Worm (Caenorhabditis elegans) whole organism, early embryonic: ENCODE results near the gene mex-1.

Experiments
- B0310.2 ChIP-seq: sonication (generic microtip); optimal IDR thresholded peaks from 2 replicates; lab custom pipeline; 2016; ENCODE audit warnings: mild to moderate bottlenecking, missing genetic modification characterization, missing compliant biosample characterization
- F13C5.2 ChIP-seq: sonication (generic microtip); optimal IDR thresholded peaks from 2 replicates; lab custom pipeline; 2017; ENCODE audit warnings: mild to moderate bottlenecking, missing genetic modification characterization, inconsistent platforms, missing compliant biosample characterization
- aly-1 ChIP-seq: sonication (generic microtip); optimal IDR thresholded peaks from 2 replicates; lab custom pipeline; 2016; ENCODE audit warnings: missing genetic modification characterization, missing compliant biosample characterization
- ama-1 ChIP-seq: fragments of 150-350 bp; optimal IDR thresholded peaks from 2 replicates; lab custom pipeline; 2014
- ceh-13 ChIP-seq: fragments of 200-800 bp; sonication (Bioruptor generic); optimal IDR thresholded peaks from 2 replicates; lab custom pipeline; 2018; ENCODE audit warnings: mild to moderate bottlenecking, missing genetic modification characterization, missing compliant biosample characterization
- ceh-36 ChIP-seq: sonication (generic microtip); optimal IDR thresholded peaks from 2 replicates; lab custom pipeline; 2016; ENCODE audit warnings: missing genetic modification characterization, inconsistent platforms, missing compliant biosample characterization
- ets-7 ChIP-seq: sonication (generic microtip); optimal IDR thresholded peaks from 2 replicates; lab custom pipeline; 2016; ENCODE audit warnings: missing genotype, missing genetic modification characterization, missing compliant biosample characterization
- flt-1 ChIP-seq: fragments of 200-800 bp; sonication (Bioruptor generic); IDR thresholded peaks from 2 replicates; pipeline ENCODE4 v1.3.6; 2022; ENCODE audit warnings: missing genetic modification characterization, missing compliant biosample characterization
- hmbx-1 ChIP-seq: sonication (generic microtip); optimal IDR thresholded peaks from 2 replicates; lab custom pipeline; 2016; ENCODE audit warnings: mild to moderate bottlenecking, missing genetic modification characterization, missing compliant biosample characterization
- hmg-4 ChIP-seq: fragments of 200-800 bp; sonication (Bioruptor generic); optimal IDR thresholded peaks from 2 replicates; lab custom pipeline; 2018; ENCODE audit warnings: mild to moderate bottlenecking, missing genetic modification characterization, missing compliant biosample characterization
- hnd-1 ChIP-seq: sonication (generic microtip); optimal IDR thresholded peaks from 2 replicates; lab custom pipeline; 2016; ENCODE audit warnings: missing genetic modification characterization, missing compliant biosample characterization
- pes-1 ChIP-seq: fragments of 200-800 bp; sonication (Bioruptor generic); IDR thresholded peaks from 2 replicates; pipeline ENCODE4 v1.3.6; 2022; ENCODE audit warnings: missing genetic modification reagents, missing genetic modification characterization, missing compliant biosample characterization
- scrt-1 ChIP-seq: fragments of 200-800 bp; sonication (Bioruptor generic); IDR thresholded peaks from 2 replicates; pipeline ENCODE4 v1.3.6; 2022; ENCODE audit warnings: missing genetic modification characterization, missing compliant biosample characterization
- sea-1 ChIP-seq: fragments of 200-800 bp; sonication (Bioruptor generic); conservative IDR thresholded peaks from 2 replicates; pipeline ENCODE4 v1.3.6; 2022; ENCODE audit warnings: missing genetic modification characterization, missing compliant biosample characterization
- tbx-11 ChIP-seq: fragments of 200-800 bp; sonication (Bioruptor generic); IDR thresholded peaks from 2 replicates; pipeline ENCODE4 v1.3.6; 2022; ENCODE audit warnings: missing genetic modification characterization, missing compliant biosample characterization
- tbx-37 ChIP-seq: fragments of 200-800 bp; sonication (Bioruptor generic); conservative IDR thresholded peaks from 2 replicates; pipeline ENCODE4 v1.3.6; 2022; ENCODE audit warnings: missing genetic modification reagents, missing genetic modification characterization, missing compliant biosample characterization
- tra-4 ChIP-seq: sonication (generic microtip); optimal IDR thresholded peaks from 2 replicates; lab custom pipeline; 2017; ENCODE audit warnings: missing genetic modification characterization, missing compliant biosample characterization

mex-1 gene

DNA sequence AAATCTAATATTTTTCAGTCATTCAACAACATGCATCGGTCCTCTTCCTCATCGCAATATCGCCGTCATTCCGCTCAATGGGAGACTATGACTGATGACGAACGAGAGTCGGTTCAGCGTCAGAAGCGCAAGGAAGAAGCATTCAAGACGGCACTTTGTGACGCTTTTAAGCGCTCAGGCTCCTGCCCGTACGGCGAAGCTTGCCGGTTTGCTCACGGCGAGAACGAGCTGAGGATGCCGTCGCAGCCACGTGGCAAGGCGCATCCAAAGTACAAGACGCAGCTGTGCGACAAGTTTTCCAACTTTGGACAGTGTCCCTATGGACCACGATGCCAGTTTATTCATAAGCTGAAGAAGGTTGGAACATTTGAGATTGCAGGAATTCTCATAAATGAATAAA lies 596 bp downstream of the mex-1 start:
- no peak for TF ChIP-seq tra-4
- no peak for TF ChIP-seq tbx-37 (GFP tag; lab: Robert Waterston, UW)
- no peak for TF ChIP-seq sea-1 (GFP tag; lab: Robert Waterston, UW)
- TF ChIP-seq scrt-1 (GFP tag; lab: Robert Waterston, UW) = no peak
- TF ChIP-seq hmbx-1 (tag; lab: Kevin White, UChicago) = no peak
- TF ChIP-seq ceh-13 (GFP tag; lab: Kevin White, UChicago) = no peak
- no peak for TF ChIP-seq ama-1 (lab: Kevin White, UChicago)
- no peak for TF ChIP-seq flt-1 (GFP tag; lab: Robert Waterston, UW)
- TF ChIP-seq hmg-4 (GFP tag; lab: Kevin White, UChicago) = no peak
- TF ChIP-seq pes-1 (GFP tag; lab: Robert Waterston, UW) = no peak
- no peak for TF ChIP-seq tbx-11 (GFP tag; lab: Robert Waterston, UW)
- TF ChIP-seq aly-1 (tag; lab: Kevin White, UChicago) = no peak
- no peak for TF ChIP-seq B0310.2 (tag; lab: Kevin White, UChicago)
- TF ChIP-seq ets-7 (tag; lab: Kevin White, UChicago) = no peak
- no peak for TF ChIP-seq ceh-36 (tag; lab: Kevin White, UChicago)
- TF ChIP-seq F13C5.2 (tag; lab: Kevin White, UChicago) = no peak

DNA sequence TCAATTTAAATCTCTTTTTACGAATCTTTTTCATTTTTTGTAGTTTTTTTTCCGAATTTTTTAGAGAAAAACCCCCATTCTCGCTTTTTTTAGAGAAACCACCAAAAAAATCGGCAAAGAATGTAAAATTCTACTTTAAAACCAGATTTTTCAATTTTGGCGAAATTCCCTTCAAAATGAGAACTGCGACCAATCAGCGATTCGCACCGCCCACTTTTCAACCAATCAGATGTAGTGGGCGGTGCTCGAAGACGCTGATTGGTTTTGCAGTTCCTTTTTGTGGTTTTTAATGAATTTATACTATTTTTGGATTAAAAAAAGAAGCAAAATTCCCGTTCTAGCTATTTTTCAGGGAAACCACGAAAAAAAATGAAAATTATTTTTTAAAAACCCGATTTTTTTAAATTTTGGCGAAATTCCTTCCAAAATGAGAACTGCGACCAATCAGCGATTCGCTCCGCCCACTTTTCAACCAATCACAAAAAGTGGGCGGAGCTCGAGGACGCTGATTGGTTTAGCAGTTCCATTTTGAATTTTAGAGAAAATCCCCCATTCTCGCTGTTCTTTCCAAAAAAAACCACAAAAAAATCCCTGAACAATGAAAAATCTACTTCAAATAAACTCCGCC lies 2.7 kb downstream of the mex-1 start:
- TF ChIP-seq tbx-37 (GFP tag; lab: Robert Waterston, UW) (no peak), hnd-1 (tag; lab: Kevin White, UChicago) (no peak), pes-1 (GFP tag; lab: Robert Waterston, UW) (no peak), F13C5.2 (tag; lab: Kevin White, UChicago) (no peak), flt-1 (GFP tag; lab: Robert Waterston, UW) (no peak), sea-1 (GFP tag; lab: Robert Waterston, UW) (no peak), aly-1 (tag; lab: Kevin White, UChicago) (no peak), hmbx-1 (tag; lab: Kevin White, UChicago) (no peak), ets-7 (tag; lab: Kevin White, UChicago) (no peak), scrt-1 (GFP tag; lab: Robert Waterston, UW) (no peak), hmg-4 (GFP tag; lab: Kevin White, UChicago) (no peak)

DNA sequence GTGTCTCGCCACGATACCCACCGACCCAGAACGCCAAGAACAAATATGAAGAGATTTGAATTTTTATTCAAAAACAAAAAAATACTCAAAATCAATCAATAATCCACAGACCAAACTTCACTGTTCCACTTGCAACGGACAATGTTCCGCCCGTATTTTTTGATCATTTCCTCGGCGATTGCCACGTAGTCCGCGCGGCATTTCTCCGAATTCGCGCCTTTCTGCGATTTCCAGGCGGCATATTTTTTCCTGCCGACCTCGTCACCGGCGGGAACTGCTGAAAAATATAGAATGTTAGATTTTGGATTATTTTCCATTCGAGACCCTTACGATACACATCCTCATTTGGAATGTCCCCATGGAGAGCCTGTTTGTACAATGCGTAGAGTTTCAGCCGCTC lies 3.8 kb downstream of the mex-1 start:
- TF ChIP-seq ets-7 (tag; lab: Kevin White, UChicago) (no peak), sea-1 (GFP tag; lab: Robert Waterston, UW) (no peak), aly-1 (tag; lab: Kevin White, UChicago) (no peak), hmbx-1 (tag; lab: Kevin White, UChicago) (no peak), flt-1 (GFP tag; lab: Robert Waterston, UW) (no peak), tbx-11 (GFP tag; lab: Robert Waterston, UW) (no peak), ama-1 (lab: Kevin White, UChicago) (no peak), tra-4 (no peak), pes-1 (GFP tag; lab: Robert Waterston, UW) (no peak)

DNA sequence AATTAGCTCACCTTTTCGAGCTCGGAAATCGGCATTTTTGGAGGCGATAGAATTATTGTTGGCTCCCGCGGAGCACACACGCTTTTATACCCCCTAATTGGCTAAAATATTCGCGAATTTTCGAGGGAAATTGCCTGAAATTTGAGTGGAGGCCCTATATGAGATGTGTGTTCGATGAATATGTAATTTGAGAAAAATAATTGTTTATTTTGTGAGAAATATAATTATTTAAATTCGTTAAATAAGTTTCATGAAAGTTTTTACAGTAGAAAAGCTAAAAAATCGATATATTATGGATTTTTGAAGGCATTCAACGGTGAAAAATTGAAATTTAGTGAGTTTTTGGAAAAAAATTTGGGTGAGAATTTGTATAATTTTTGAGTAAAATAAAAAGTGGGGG lies 5.2 kb downstream of the mex-1 start, which contains the start of gene acbp-6:
TSS of gene acbp-6 (minus strand) at position 101 of the 400 bp plus-strand sequence.
- TF ChIP-seq pes-1 (GFP tag; lab: Robert Waterston, UW) (no peak), aly-1 (tag; lab: Kevin White, UChicago) (no peak), hmbx-1 (tag; lab: Kevin White, UChicago) (no peak), hmg-4 (GFP tag; lab: Kevin White, UChicago) (no peak), F13C5.2 (tag; lab: Kevin White, UChicago) (no peak), ets-7 (tag; lab: Kevin White, UChicago) (no peak), tbx-37 (GFP tag; lab: Robert Waterston, UW) (no peak), B0310.2 (tag; lab: Kevin White, UChicago) (no peak), flt-1 (GFP tag; lab: Robert Waterston, UW) (no peak)

DNA sequence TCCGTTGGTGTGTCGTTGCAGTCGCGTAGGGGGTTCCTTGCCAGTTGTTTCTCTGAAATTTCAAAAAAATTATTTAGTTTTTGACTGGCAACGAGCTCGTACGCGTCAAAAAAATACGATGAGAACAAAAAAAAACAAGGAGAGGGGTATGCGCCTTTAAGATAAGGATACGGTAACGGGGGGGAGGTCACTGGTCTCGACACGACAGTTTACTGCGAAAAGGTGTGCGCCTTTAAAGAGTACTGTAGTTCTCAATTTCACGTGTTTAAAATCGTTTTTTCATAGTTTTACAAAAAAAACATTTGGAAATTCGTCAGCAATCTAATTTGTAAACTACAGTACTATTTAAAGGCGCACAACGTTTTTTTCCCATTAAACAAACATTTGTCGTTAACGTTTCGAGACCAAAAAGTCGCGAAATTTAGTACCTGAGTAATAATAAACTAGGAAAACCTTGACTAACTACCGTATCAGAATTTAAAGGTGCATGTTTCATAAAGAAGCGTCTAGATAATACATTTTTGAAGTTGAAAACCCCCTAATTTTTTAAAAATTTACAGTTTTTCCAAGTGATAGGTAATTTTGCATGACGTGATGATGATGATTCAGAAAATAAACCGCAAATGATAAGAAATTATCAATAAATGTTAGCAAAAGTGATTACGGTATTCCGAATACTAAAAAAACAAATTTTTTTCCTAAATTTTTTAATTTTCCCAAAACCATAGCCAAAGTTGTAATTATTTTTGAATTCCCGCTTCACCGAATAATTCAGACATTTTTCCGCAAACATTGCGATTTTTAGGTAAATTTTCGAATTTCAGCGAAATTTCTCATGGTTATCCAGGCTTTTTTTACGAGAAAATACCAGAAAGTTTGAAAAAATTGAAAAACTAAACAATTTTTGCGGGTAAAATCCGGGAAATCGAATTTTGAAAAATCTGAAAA lies 5.9 kb downstream of the mex-1 start:
- TF ChIP-seq F13C5.2 (tag; lab: Kevin White, UChicago) (no peak), flt-1 (GFP tag; lab: Robert Waterston, UW) (no peak), hmbx-1 (tag; lab: Kevin White, UChicago) (peak; percentile 44), B0310.2 (tag; lab: Kevin White, UChicago) (peak; percentile 56), ama-1 (lab: Kevin White, UChicago) (peak; percentile 85), ceh-36 (tag; lab: Kevin White, UChicago) (no peak), pes-1 (GFP tag; lab: Robert Waterston, UW) (0 out of 2 replicates have a peak, but pooled peaks have one; percentile 21), hnd-1 (tag; lab: Kevin White, UChicago) (no peak), hmg-4 (GFP tag; lab: Kevin White, UChicago) (peak; percentile 23), sea-1 (GFP tag; lab: Robert Waterston, UW) (0 out of 2 replicates have a peak, but pooled peaks have one; percentile 40)

DNA sequence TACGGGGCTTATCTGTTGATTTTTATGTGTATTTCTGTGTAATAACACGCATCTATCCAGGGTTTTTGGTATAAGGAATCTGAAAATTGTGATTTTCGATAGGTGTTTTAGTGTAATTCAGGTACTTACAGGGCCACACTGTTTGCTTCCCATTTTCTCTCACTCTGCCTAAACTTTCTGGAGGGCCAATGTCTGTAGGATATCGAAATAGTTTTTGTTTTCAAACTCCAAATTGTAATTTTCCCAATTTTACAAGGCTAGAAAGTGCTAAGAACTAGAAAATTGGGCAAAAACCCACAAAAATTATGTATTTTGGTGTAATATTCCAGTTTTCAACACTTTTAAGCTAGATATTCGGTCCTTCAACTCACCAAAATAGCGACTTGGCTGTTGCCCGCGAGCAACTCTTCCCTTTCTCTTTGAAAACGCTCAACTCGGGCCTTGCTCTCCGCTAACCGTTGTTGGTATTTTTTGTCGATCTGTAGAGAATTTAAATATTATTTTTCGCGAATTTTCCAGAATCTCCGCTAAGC lies 8.4 kb downstream of the mex-1 start:
- no peak for TF ChIP-seq sea-1 (GFP tag; lab: Robert Waterston, UW)
- no peak for TF ChIP-seq pes-1 (GFP tag; lab: Robert Waterston, UW)
- TF ChIP-seq flt-1 (GFP tag; lab: Robert Waterston, UW) = no peak
- TF ChIP-seq ets-7 (tag; lab: Kevin White, UChicago) = no peak
- no peak for TF ChIP-seq tra-4
- TF ChIP-seq B0310.2 (tag; lab: Kevin White, UChicago) = no peak
- no peak for TF ChIP-seq scrt-1 (GFP tag; lab: Robert Waterston, UW)
- TF ChIP-seq aly-1 (tag; lab: Kevin White, UChicago) = no peak
- TF ChIP-seq tbx-37 (GFP tag; lab: Robert Waterston, UW) = no peak
- TF ChIP-seq hnd-1 (tag; lab: Kevin White, UChicago) = no peak
- no peak for TF ChIP-seq tbx-11 (GFP tag; lab: Robert Waterston, UW)
- TF ChIP-seq hmg-4 (GFP tag; lab: Kevin White, UChicago) = no peak
